6 worm cellular contexts compared by ENCODE assay signal in genomic region chrIV:17171732-17172131, ce11.
TF ChIP-seq lines count a peak whose summit lies in the region.

No protein-coding gene starts in this region.

TF ChIP-seq in whole organism, L1 larva, 84 proteins besides CTCF, POLR2A, EP300 and RAD21 (continues in another document):
- TF ChIP-seq fkh-10 (GFP tag; optimal IDR thresholded peaks at IDR 0.05; lab: Kevin White, UChicago) (no peak), elt-2 (tag; optimal IDR thresholded peaks at IDR 0.05; lab: Kevin White, UChicago) (peak; percentile 87), aha-1 (tag; optimal IDR thresholded peaks at IDR 0.05; lab: Kevin White, UChicago) (no peak), tlp-1 (tag; optimal IDR thresholded peaks at IDR 0.05; lab: Kevin White, UChicago) (peak; percentile 9), nhr-85 (tag; lab: Kevin White, UChicago) (no peak), ces-1 (GFP tag; optimal IDR thresholded peaks at IDR 0.05; lab: Kevin White, UChicago) (no peak), swsn-7 (tag; optimal IDR thresholded peaks at IDR 0.05; lab: Kevin White, UChicago) (no peak), ceh-82 (tag; optimal IDR thresholded peaks at IDR 0.05; lab: Kevin White, UChicago) (no peak), mef-2 (tag; optimal IDR thresholded peaks at IDR 0.05; lab: Kevin White, UChicago) (no peak), nhr-84 (tag; optimal IDR thresholded peaks at IDR 0.05; lab: Kevin White, UChicago) (no peak), pax-3 (tag; optimal IDR thresholded peaks at IDR 0.05; lab: Kevin White, UChicago) (no peak), ztf-11 (tag; optimal IDR thresholded peaks at IDR 0.05; lab: Kevin White, UChicago) (no peak), snpc-4 (tag; optimal IDR thresholded peaks at IDR 0.05; lab: Kevin White, UChicago) (no peak), nhr-77 (tag; optimal IDR thresholded peaks at IDR 0.05; lab: Kevin White, UChicago) (no peak), C34B4.2 (tag; optimal IDR thresholded peaks at IDR 0.05; lab: Kevin White, UChicago) (no peak), lsy-2 (tag; optimal IDR thresholded peaks at IDR 0.05; lab: Kevin White, UChicago) (no peak)

TF ChIP-seq in whole organism, L2 larva, 48 proteins besides CTCF, POLR2A, EP300 and RAD21 (continues in another document):
- TF ChIP-seq sma-3 (GFP tag; optimal IDR thresholded peaks at IDR 0.05; lab: Kevin White, UChicago) (peak; percentile 21), skn-1 (tag; optimal IDR thresholded peaks at IDR 0.05; lab: Kevin White, UChicago) (no peak), lin-11 (tag; optimal IDR thresholded peaks at IDR 0.05; lab: Kevin White, UChicago) (no peak), mbf-1 (tag; optimal IDR thresholded peaks at IDR 0.05; lab: Kevin White, UChicago) (no peak), peb-1 (tag; optimal IDR thresholded peaks at IDR 0.05; lab: Kevin White, UChicago) (no peak), F13H6.1 (tag; optimal IDR thresholded peaks at IDR 0.05; lab: Kevin White, UChicago) (peak; percentile 50), lin-13 (GFP tag; optimal IDR thresholded peaks at IDR 0.05; lab: Kevin White, UChicago) (no peak), sma-9 (GFP tag; optimal IDR thresholded peaks at IDR 0.05; lab: Kevin White, UChicago) (peak; percentile 85), sma-9 (tag; optimal IDR thresholded peaks at IDR 0.05; lab: Kevin White, UChicago) (no peak), C34F6.9 (tag; optimal IDR thresholded peaks at IDR 0.05; lab: Kevin White, UChicago) (no peak), ceh-16 (tag; optimal IDR thresholded peaks at IDR 0.05; lab: Kevin White, UChicago) (no peak), lin-39 (tag; optimal IDR thresholded peaks at IDR 0.05; lab: Kevin White, UChicago) (no peak), fos-1 (tag; optimal IDR thresholded peaks at IDR 0.05; lab: Kevin White, UChicago) (peak; percentile 99), snpc-4 (tag; optimal IDR thresholded peaks at IDR 0.05; lab: Kevin White, UChicago) (no peak), crh-2 (tag; optimal IDR thresholded peaks at IDR 0.05; lab: Kevin White, UChicago) (peak; percentile 80), aly-2 (tag; optimal IDR thresholded peaks at IDR 0.05; lab: Kevin White, UChicago) (no peak), unc-62 (GFP tag; optimal IDR thresholded peaks at IDR 0.05; lab: Kevin White, UChicago) (no peak)

TF ChIP-seq in whole organism, L3 larva, 47 proteins besides CTCF, POLR2A, EP300 and RAD21 (continues in another document):
- TF ChIP-seq egl-27 (tag; optimal IDR thresholded peaks at IDR 0.05; lab: Kevin White, UChicago) (no peak), nfya-1 (tag; optimal IDR thresholded peaks at IDR 0.05; lab: Kevin White, UChicago; ENCODE audit: insufficient read depth) (no peak), zag-1 (tag; optimal IDR thresholded peaks at IDR 0.05; lab: Kevin White, UChicago) (no peak), skn-1 (tag; optimal IDR thresholded peaks at IDR 0.05; lab: Kevin White, UChicago) (no peak), unc-62 (GFP tag; optimal IDR thresholded peaks at IDR 0.05; lab: Kevin White, UChicago) (no peak), fkh-10 (GFP tag; optimal IDR thresholded peaks at IDR 0.05; lab: Kevin White, UChicago) (no peak), nhr-25 (tag; optimal IDR thresholded peaks at IDR 0.05; lab: Kevin White, UChicago) (no peak), nhr-76 (tag; optimal IDR thresholded peaks at IDR 0.05; lab: Kevin White, UChicago) (no peak), elt-3 (tag; optimal IDR thresholded peaks at IDR 0.05; lab: Kevin White, UChicago) (no peak), mml-1 (tag; optimal IDR thresholded peaks at IDR 0.05; lab: Kevin White, UChicago) (no peak), ceh-82 (tag; optimal IDR thresholded peaks at IDR 0.05; lab: Kevin White, UChicago) (no peak), nhr-237 (tag; optimal IDR thresholded peaks at IDR 0.05; lab: Kevin White, UChicago) (no peak), pqm-1 (tag; optimal IDR thresholded peaks at IDR 0.05; lab: Kevin White, UChicago) (peak; percentile 98), unc-39 (tag; optimal IDR thresholded peaks at IDR 0.05; lab: Kevin White, UChicago) (no peak), pha-4 (tag; optimal IDR thresholded peaks at IDR 0.05; lab: Kevin White, UChicago) (peak; percentile 80), ztf-4 (tag; optimal IDR thresholded peaks at IDR 0.05; lab: Kevin White, UChicago) (no peak), elt-1 (tag; optimal IDR thresholded peaks at IDR 0.05; lab: Kevin White, UChicago) (no peak)

TF ChIP-seq in whole organism, L4 larva, 104 proteins besides CTCF, POLR2A, EP300 and RAD21 (continues in another document):
- TF ChIP-seq T26A8.4 (GFP tag; IDR thresholded peaks at IDR 0.05; lab: Robert Waterston, UW) (no peak), dve-1 (tag; optimal IDR thresholded peaks at IDR 0.05; lab: Kevin White, UChicago; ENCODE audit: insufficient read depth) (peak; percentile 93), cey-2 (tag; optimal IDR thresholded peaks at IDR 0.05; lab: Kevin White, UChicago; ENCODE audit: borderline replicate concordance, insufficient read depth) (no peak), egl-27 (tag; optimal IDR thresholded peaks at IDR 0.05; lab: Kevin White, UChicago) (no peak), hlh-30 (tag; optimal IDR thresholded peaks at IDR 0.05; lab: Kevin White, UChicago; ENCODE audit: insufficient read depth) (peak; percentile 35), daf-16 (GFP tag; optimal IDR thresholded peaks at IDR 0.05; lab: Kevin White, UChicago) (no peak), daf-16 (tag; optimal IDR thresholded peaks at IDR 0.05; lab: Kevin White, UChicago) (peak; percentile 99), dmd-6 (GFP tag; IDR thresholded peaks at IDR 0.05; lab: Robert Waterston, UW) (peak; percentile 66; the same call in 1 of the 2 replicates), nhr-237 (tag; optimal IDR thresholded peaks at IDR 0.05; lab: Kevin White, UChicago) (no peak), vab-7 (GFP tag; IDR thresholded peaks at IDR 0.05; lab: Robert Waterston, UW) (no peak), ces-1 (GFP tag; optimal IDR thresholded peaks at IDR 0.05; lab: Kevin White, UChicago) (no peak), snpc-4 (tag; optimal IDR thresholded peaks at IDR 0.05; lab: Kevin White, UChicago) (no peak), hmg-1.1 (GFP tag; IDR thresholded peaks at IDR 0.05; lab: Robert Waterston, UW) (no peak), unc-62 (GFP tag; optimal IDR thresholded peaks at IDR 0.05 in 1 of 2; lab: Kevin White, UChicago) (peak in 1 of 2 experiments; percentile 64), unc-62 (tag; optimal IDR thresholded peaks at IDR 0.05; lab: Kevin White, UChicago) (no peak), hlh-11 (tag; optimal IDR thresholded peaks at IDR 0.05; lab: Kevin White, UChicago) (peak; percentile 90)

TF ChIP-seq in whole organism, late embryonic, 69 proteins besides CTCF, POLR2A, EP300 and RAD21:
- TF ChIP-seq dmd-4 (tag; optimal IDR thresholded peaks at IDR 0.05; lab: Kevin White, UChicago; ENCODE audit: borderline replicate concordance) (no peak), elt-2 (tag; optimal IDR thresholded peaks at IDR 0.05; lab: Kevin White, UChicago) (peak; percentile 83)

TF ChIP-seq in whole organism, young adult, 124 proteins besides CTCF, POLR2A, EP300 and RAD21:
- peak; percentile 88 for TF ChIP-seq nhr-80 (tag; optimal IDR thresholded peaks at IDR 0.05; lab: Kevin White, UChicago)
- no peak for TF ChIP-seq efl-1 (GFP tag; optimal IDR thresholded peaks at IDR 0.05; lab: Kevin White, UChicago)
TF ChIP-seq in whole organism, young adult: peak in this region for 1.
